Comparison of ENCODE assay signal across 4 worm cellular contexts in the genomic region with DNA sequence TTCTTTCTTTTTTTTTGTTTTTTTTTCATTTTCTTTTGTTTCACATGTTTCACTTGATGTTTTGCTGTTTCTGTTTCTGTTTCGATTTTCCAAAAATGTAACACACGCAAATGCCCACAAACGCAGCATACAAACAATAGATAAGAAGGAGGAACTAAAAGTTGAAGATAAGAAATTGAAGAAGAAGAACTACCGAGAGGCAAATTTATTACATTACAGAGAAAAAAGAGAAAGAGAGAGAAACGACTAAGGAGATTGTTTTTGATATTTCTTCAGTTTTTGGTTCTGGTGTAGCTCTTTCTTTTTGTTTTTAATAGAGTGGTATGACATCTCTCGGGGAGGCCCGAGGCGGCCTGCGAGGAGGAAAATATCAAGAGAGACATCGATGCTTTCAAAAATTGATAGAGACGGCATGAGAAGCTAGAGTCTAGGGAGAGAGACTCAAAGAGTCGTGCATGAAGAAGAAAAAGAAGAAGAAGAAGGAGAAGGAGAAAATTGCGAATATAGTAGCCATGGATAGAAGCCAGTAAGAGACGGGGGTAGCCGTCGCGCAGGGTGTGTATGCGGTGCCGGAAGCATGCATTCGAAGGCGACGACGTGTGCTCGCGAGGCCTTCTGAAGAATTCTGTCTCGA.
A peak's percentile ranks its signal among the peaks of the same experiment; 100 is the strongest.
TF ChIP-seq lines count a peak whose summit lies in the region.

No protein-coding gene starts in this region.

TF ChIP-seq in whole organism, L2 larva, 48 proteins besides CTCF, POLR2A, EP300 and RAD21 (continued from another document):
- no peak for TF ChIP-seq ztf-1 (GFP tag; conservative IDR thresholded peaks at IDR 0.05; lab: Robert Waterston, UW)
- TF ChIP-seq crh-2 (tag; optimal IDR thresholded peaks at IDR 0.05; lab: Kevin White, UChicago) = peak; percentile 33
- TF ChIP-seq F13H6.1 (tag; optimal IDR thresholded peaks at IDR 0.05; lab: Kevin White, UChicago) = peak; percentile 36
- TF ChIP-seq sma-3 (GFP tag; optimal IDR thresholded peaks at IDR 0.05; lab: Kevin White, UChicago) = peak; percentile 10
- peak; percentile 6 for TF ChIP-seq nhr-25 (tag; optimal IDR thresholded peaks at IDR 0.05; lab: Kevin White, UChicago)
- no peak for TF ChIP-seq ztf-4 (tag; optimal IDR thresholded peaks at IDR 0.05; lab: Kevin White, UChicago)
- TF ChIP-seq ztf-11 (tag; optimal IDR thresholded peaks at IDR 0.05; lab: Kevin White, UChicago) = no peak
- no peak for TF ChIP-seq nhr-21 (tag; optimal IDR thresholded peaks at IDR 0.05; lab: Kevin White, UChicago)
- TF ChIP-seq lin-39 (tag; optimal IDR thresholded peaks at IDR 0.05; lab: Kevin White, UChicago) = no peak
- TF ChIP-seq C34F6.9 (tag; optimal IDR thresholded peaks at IDR 0.05; lab: Kevin White, UChicago) = peak; percentile 46
- no peak for TF ChIP-seq mab-5 (tag; optimal IDR thresholded peaks at IDR 0.05; lab: Kevin White, UChicago)
TF ChIP-seq in whole organism, L2 larva: peak in this region for 16.

TF ChIP-seq in whole organism, L3 larva, 47 proteins besides CTCF, POLR2A, EP300 and RAD21 (continued from another document):
- no peak for TF ChIP-seq egl-5 (tag; optimal IDR thresholded peaks at IDR 0.05; lab: Kevin White, UChicago)
- no peak for TF ChIP-seq nhr-12 (tag; optimal IDR thresholded peaks at IDR 0.05; lab: Kevin White, UChicago)
- TF ChIP-seq sea-2 (GFP tag; optimal IDR thresholded peaks at IDR 0.05; lab: Kevin White, UChicago) = no peak
- no peak for TF ChIP-seq ama-1 (optimal IDR thresholded peaks at IDR 0.05; lab: Kevin White, UChicago)
- TF ChIP-seq mml-1 (tag; optimal IDR thresholded peaks at IDR 0.05; lab: Kevin White, UChicago) = no peak
- TF ChIP-seq nhr-67 (tag; optimal IDR thresholded peaks at IDR 0.05; lab: Kevin White, UChicago) = no peak
- no peak for TF ChIP-seq elt-3 (tag; optimal IDR thresholded peaks at IDR 0.05; lab: Kevin White, UChicago)

TF ChIP-seq in whole organism, L4 larva, 104 proteins besides CTCF, POLR2A, EP300 and RAD21 (continued from another document):
- peak; percentile 28 for TF ChIP-seq F37D6.2 (tag; optimal IDR thresholded peaks at IDR 0.05; lab: Kevin White, UChicago)
- peak; percentile 47 for TF ChIP-seq T26A8.4 (GFP tag; IDR thresholded peaks at IDR 0.05; lab: Robert Waterston, UW)
- TF ChIP-seq saeg-2 (GFP tag; IDR thresholded peaks at IDR 0.05; lab: Robert Waterston, UW) = no peak
- peak; percentile 96 for TF ChIP-seq aha-1 (tag; lab: Kevin White, UChicago)

TF ChIP-seq in whole organism, late embryonic, 69 proteins besides CTCF, POLR2A, EP300 and RAD21 (continued from another document):
- no peak for TF ChIP-seq unc-3 (GFP tag; conservative IDR thresholded peaks at IDR 0.05; lab: Robert Waterston, UW)
- TF ChIP-seq unc-3 (tag; optimal IDR thresholded peaks at IDR 0.05; lab: Kevin White, UChicago) = no peak
